Fruit fly (Drosophila melanogaster) whole organism: Measurements from ENCODE around the gene CG17075.
A peak's percentile ranks its signal among the peaks of the same experiment; 100 is the strongest.

Source experiments
- CG8478 ChIP-seq: fragments of >200 bp; optimal IDR thresholded peaks from 2 replicates; lab custom pipeline; 2018; ENCODE audit warnings: inconsistent platforms
- Dll ChIP-seq: fragments of >200 bp; optimal IDR thresholded peaks from 2 replicates; lab custom pipeline; 2017
- EcR ChIP-seq, 2 experiments: fragments of >200 bp; optimal IDR thresholded peaks; 2 replicates each; lab custom pipeline; 2017; ENCODE audit warnings: missing biosample characterization in 2 of 2, missing genetic modification characterization in 2 of 2, missing genetic modification reagents in 2 of 2
- pan ChIP-seq: fragments of >200 bp; optimal IDR thresholded peaks from 2 replicates; lab custom pipeline; 2017
- psq ChIP-seq: fragments of >200 bp; optimal IDR thresholded peaks from 2 replicates; lab custom pipeline; 2017
- usp ChIP-seq: fragments of >200 bp; optimal IDR thresholded peaks from 2 replicates; lab custom pipeline; 2017; ENCODE audit warnings: missing biosample characterization, missing genetic modification characterization, mixed read lengths

The CG17075 gene

DNA sequence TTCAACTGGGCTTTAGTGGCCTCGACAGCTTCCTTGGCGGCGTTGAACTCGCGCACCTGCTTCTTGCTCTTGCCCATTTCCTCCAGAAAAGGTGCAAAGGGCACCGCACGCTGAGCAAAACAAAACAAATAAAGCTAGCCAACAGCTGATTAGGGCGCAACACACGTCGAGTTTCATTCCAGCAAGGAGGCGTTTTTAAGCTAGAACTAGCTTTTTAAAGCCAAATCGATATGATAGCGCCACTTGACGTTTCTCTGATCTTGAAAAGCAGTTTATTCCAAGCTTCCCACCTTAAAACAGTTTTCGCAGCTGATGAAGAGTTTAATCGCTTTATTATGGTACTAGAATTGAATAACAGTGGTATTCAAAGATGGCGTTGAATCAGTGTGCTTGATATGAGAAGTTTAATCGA lies 15.8 kb upstream of the CG17075 start, which contains the start of gene CG11601:
Gene CG11601, minus strand, starts transcription at position 199 of the 412 bp plus-strand sequence.
- TF ChIP-seq EcR (GFP tag; optimal IDR thresholded peaks at IDR 0.05; lab: Kevin White, UChicago) = peak in 1 of 2 experiments; percentile 28
- TF ChIP-seq psq (lab: Kevin White, UChicago) = no peak
- TF ChIP-seq Dll = no peak

- no peak for TF ChIP-seq pan (lab: Kevin White, UChicago)
- no peak for TF ChIP-seq Dll
- TF ChIP-seq CG8478 (lab: Kevin White, UChicago) = no peak
- TF ChIP-seq usp (GFP tag; lab: Kevin White, UChicago) = no peak
- TF ChIP-seq psq (lab: Kevin White, UChicago) = no peak
- no peak for TF ChIP-seq EcR (GFP tag; optimal IDR thresholded peaks at IDR 0.05; lab: Kevin White, UChicago)
These were observed 10.8 kb upstream of the CG17075 start, which contains the start of gene CG17078 for dm6 chr2L:278134-278533. TSS of gene CG17078 (minus strand) at chr2L:278234.

- no peak for TF ChIP-seq CG8478 (lab: Kevin White, UChicago)
These were observed 9.9 kb upstream of the CG17075 start, which contains the start of gene smo for dm6 chr2L:277122-277671. TSS of gene smo (plus strand) at chr2L:277582.

- TF ChIP-seq pan (lab: Kevin White, UChicago) = no peak
- no peak for TF ChIP-seq Dll
- TF ChIP-seq psq (lab: Kevin White, UChicago) = no peak
- no peak for TF ChIP-seq EcR (GFP tag; optimal IDR thresholded peaks at IDR 0.05; lab: Kevin White, UChicago)
- no peak for TF ChIP-seq usp (GFP tag; lab: Kevin White, UChicago)
- no peak for TF ChIP-seq CG8478 (lab: Kevin White, UChicago)
These were observed 6.3 kb upstream of the CG17075 start, which contains the start of the genes mbm and CG11555 for dm6 chr2L:273603-274002. TSS of gene mbm (minus strand) at chr2L:273715. TSS of gene CG11555 (plus strand) at chr2L:273836.

DNA sequence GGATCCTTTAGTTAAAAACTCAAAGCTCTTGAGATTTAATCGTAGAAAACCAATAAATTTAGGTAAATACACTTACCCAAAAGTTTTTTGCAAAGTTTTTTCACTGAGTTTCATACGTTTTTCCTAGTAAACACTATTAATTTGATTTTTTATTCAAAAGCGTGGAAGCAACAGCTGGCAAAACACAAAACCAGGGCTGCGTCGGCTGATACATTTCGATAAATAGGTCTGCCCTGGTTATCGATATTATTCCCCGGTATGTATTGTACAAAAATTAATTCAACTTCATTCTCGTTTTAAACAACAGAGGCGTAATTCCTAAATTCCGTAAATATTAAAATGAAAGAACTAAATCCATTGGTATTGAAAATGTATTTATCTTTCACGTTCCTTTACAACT lies 4.2 kb upstream of the CG17075 start, which contains the start of gene Dus1:
Gene Dus1, minus strand, starts transcription at position 192 of the 400 bp plus-strand sequence.
- TF ChIP-seq EcR (GFP tag; optimal IDR thresholded peaks at IDR 0.05; lab: Kevin White, UChicago) (no peak), pan (lab: Kevin White, UChicago) (no peak), CG8478 (lab: Kevin White, UChicago) (no peak), Dll (no peak), psq (lab: Kevin White, UChicago) (no peak), usp (GFP tag; lab: Kevin White, UChicago) (no peak)

- no peak for TF ChIP-seq psq (lab: Kevin White, UChicago)
- TF ChIP-seq pan (lab: Kevin White, UChicago) = no peak
- no peak for TF ChIP-seq usp (GFP tag; lab: Kevin White, UChicago)
- TF ChIP-seq Dll = no peak
- no peak for TF ChIP-seq EcR (GFP tag; optimal IDR thresholded peaks at IDR 0.05; lab: Kevin White, UChicago)
- TF ChIP-seq CG8478 (lab: Kevin White, UChicago) = no peak
These were observed 1.5 kb upstream of the CG17075 start, which contains the start of gene CG3345 for dm6 chr2L:268788-269187. TSS of gene CG3345 (plus strand) at chr2L:269088.

DNA sequence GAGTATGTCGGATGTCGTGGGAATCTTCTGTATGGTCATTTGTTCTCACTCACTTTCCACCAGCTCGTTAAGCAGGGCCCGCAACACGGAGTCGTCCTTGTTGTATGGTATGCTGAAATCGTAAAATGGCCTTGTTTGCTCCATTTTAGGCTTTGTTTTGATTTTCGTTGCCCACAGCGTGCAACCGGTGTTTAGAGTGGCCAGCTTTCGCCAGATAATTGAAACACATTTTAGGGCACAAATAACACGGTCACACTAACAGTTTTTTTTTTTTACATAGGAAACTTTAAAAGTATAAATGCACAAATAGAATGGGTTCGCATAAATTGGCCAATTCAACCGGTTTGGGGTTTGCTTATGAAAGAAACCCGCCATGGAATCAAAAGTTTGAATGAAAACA lies 15.1 kb downstream of the CG17075 start, which contains the start of gene Rpp30:
Gene Rpp30, minus strand, starts transcription at position 200 of the 400 bp plus-strand sequence.
- TF ChIP-seq psq (lab: Kevin White, UChicago) (no peak), usp (GFP tag; lab: Kevin White, UChicago) (no peak), CG8478 (lab: Kevin White, UChicago) (no peak), EcR (GFP tag; optimal IDR thresholded peaks at IDR 0.05; lab: Kevin White, UChicago) (no peak), Dll (no peak), pan (lab: Kevin White, UChicago) (no peak)

DNA sequence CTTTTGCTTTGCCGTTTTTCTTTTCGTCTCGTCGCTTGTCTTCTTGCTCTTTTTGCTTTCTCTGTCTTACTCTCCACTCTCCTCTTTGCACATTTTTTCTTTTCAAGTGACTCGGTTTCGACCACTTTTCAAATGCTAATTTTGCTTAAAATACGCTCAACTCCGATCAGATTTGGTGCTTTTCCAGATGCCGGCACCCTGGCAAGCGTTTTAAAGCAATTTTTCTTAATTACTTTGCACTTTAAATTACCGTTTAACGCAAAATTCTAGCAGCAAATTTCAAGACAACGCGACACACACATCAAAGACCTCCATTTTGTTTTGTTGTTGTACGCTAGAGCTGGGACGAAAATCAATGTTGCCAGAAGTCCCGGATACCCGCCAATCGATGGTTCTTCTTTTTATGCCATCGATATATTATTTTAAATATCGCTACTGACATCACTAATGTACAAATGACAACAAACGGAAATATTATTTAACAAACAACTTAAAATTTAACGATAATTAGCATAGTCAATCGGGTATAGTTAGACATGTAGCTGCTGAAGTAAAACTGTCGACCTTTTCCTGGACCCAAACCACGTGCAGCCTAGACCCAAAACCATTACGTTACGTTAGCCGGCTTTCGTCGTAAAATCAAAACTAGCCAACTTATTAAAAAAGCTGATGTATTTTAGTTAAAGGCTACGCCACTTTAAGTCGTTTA lies 16.6 kb downstream of the CG17075 start, which contains the start of gene kis:
Gene kis, minus strand, starts transcription at position 317 of the 709 bp plus-strand sequence.
- TF ChIP-seq psq (lab: Kevin White, UChicago) (no peak), EcR (GFP tag; optimal IDR thresholded peaks at IDR 0.05; lab: Kevin White, UChicago) (no peak), Dll (no peak), CG8478 (lab: Kevin White, UChicago) (no peak), usp (GFP tag; lab: Kevin White, UChicago) (no peak), pan (lab: Kevin White, UChicago) (no peak)

DNA sequence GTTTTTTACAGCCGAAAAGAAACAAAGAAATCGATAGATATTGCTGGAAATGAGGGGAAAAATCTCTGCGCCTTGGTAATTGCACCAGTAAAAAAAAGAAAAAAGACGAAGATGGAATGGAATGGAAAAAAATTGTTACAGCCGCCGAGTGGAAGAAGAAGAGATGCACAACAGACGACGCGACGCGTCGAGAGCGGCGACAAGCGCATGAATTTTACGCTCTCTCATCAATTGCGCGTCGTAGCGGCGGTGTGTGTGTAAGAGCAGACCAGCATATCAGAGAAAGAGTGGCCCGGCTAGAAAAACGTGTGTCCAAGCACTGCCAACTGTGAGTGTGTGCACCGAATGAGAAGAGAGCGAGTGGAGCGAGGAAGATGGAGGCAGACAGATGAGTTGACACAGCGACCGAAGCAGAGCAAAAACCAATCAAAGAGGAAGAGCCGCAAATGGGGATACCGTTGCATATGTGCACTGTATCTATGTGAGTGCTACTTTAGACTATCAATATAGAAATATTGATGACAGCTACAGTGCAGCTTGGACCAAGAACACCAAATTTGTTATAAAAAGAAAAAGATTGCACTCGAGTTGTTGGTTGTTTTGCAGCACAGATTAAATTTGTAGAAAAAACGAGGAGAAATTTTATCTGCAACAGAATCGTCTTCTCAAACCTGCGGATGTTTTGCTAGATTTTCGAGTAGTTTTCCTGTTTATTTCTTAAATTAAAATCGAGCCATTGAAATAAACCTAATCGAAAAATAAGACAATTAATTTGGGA lies 18.1 kb downstream of the CG17075 start:
- TF ChIP-seq Dll (peak; percentile 91), usp (GFP tag; lab: Kevin White, UChicago) (no peak), CG8478 (lab: Kevin White, UChicago) (no peak), EcR (GFP tag; optimal IDR thresholded peaks at IDR 0.05; lab: Kevin White, UChicago) (no peak), pan (lab: Kevin White, UChicago) (no peak), psq (lab: Kevin White, UChicago) (no peak)

dm6 chr2L:248592-248991 lies 18.7 kb downstream of the CG17075 start:
- no peak for TF ChIP-seq pan (lab: Kevin White, UChicago)
- no peak for TF ChIP-seq usp (GFP tag; lab: Kevin White, UChicago)
- TF ChIP-seq CG8478 (lab: Kevin White, UChicago) = no peak
- TF ChIP-seq psq (lab: Kevin White, UChicago) = no peak
- TF ChIP-seq Dll = no peak
- no peak for TF ChIP-seq EcR (GFP tag; optimal IDR thresholded peaks at IDR 0.05; lab: Kevin White, UChicago)
